Worm (Caenorhabditis elegans): Measurements from ENCODE around the gene C07B5.8.
A peak's percentile ranks its signal among the peaks of the same experiment; 100 is the strongest.

C07B5.8 gene

DNA sequence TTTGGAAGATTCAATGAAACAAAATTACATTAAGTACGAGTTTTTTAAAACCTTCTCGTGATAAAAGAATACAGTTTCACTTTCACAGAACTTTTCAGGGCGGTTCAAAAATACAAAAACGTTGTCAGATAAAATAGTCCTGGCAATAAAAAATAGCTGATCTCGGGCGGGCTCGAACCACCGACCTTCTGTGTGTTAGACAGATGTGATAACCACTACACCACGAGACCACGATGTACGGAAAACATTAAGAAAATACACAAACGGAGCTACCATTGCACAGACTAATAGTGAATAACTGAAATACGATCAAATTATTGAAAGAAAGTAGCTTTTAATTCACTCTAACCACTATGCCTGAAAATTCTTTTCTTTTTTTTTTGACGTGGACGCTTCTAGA is 24.4 kb upstream of the C07B5.8 start:
- 0 out of 2 replicates have a peak, but pooled peaks have one; percentile 23 for TF ChIP-seq sea-1 (GFP tag; conservative IDR thresholded peaks at IDR 0.05)
- TF ChIP-seq pes-1 (GFP tag; IDR thresholded peaks at IDR 0.05), result peak; percentile 70
- TF ChIP-seq scrt-1 (GFP tag; IDR thresholded peaks at IDR 0.05), result no peak

DNA sequence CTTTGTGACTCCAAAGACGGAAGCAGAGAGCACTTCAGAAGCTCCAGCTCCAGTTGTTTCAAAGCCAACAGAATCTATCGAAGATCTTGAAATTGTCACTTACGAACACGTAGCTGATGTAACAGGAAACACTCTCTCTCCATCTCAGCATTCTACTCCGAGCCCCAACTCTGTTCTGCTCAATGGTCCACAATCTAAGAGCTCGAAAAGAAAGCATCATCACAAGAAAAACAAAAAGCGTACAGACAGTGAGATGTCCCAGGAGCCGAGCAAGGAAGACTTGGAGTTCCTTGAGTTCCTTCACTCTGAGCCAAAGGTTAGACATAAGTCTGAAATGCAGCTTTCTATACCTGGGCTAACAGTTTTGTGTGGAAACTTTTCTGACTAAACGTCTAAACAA is 19.5 kb upstream of the C07B5.8 start:
- TF ChIP-seq tra-4 (tag; optimal IDR thresholded peaks at IDR 0.05), result no peak
- no peak for TF ChIP-seq pes-1 (GFP tag; IDR thresholded peaks at IDR 0.05)
- TF ChIP-seq tbx-11 (GFP tag; IDR thresholded peaks at IDR 0.05), result no peak
- TF ChIP-seq ceh-36 (tag; optimal IDR thresholded peaks at IDR 0.05), result no peak

ce11 chrX:9555238-9555637 is 18.7 kb upstream of the C07B5.8 start:
- TF ChIP-seq ama-1 (optimal IDR thresholded peaks at IDR 0.05) (no peak), tbx-11 (GFP tag; IDR thresholded peaks at IDR 0.05) (no peak), hnd-1 (tag; optimal IDR thresholded peaks at IDR 0.05) (no peak), flt-1 (GFP tag; IDR thresholded peaks at IDR 0.05) (no peak), scrt-1 (GFP tag; IDR thresholded peaks at IDR 0.05) (no peak)

- TF ChIP-seq hmbx-1 (tag; optimal IDR thresholded peaks at IDR 0.05) (no peak), aly-1 (tag; optimal IDR thresholded peaks at IDR 0.05) (no peak), tbx-37 (GFP tag; conservative IDR thresholded peaks at IDR 0.05) (no peak), pes-1 (GFP tag; IDR thresholded peaks at IDR 0.05) (no peak), tbx-11 (GFP tag; IDR thresholded peaks at IDR 0.05) (no peak), ama-1 (optimal IDR thresholded peaks at IDR 0.05) (no peak), tra-4 (tag; optimal IDR thresholded peaks at IDR 0.05) (no peak), ets-7 (tag; optimal IDR thresholded peaks at IDR 0.05) (no peak), ceh-36 (tag; optimal IDR thresholded peaks at IDR 0.05) (no peak), flt-1 (GFP tag; IDR thresholded peaks at IDR 0.05) (no peak), scrt-1 (GFP tag; IDR thresholded peaks at IDR 0.05) (no peak), ceh-13 (GFP tag; optimal IDR thresholded peaks at IDR 0.05) (no peak), B0310.2 (tag; optimal IDR thresholded peaks at IDR 0.05) (no peak), hmg-4 (GFP tag; optimal IDR thresholded peaks at IDR 0.05) (no peak), sea-1 (GFP tag; conservative IDR thresholded peaks at IDR 0.05) (no peak), F13C5.2 (tag; optimal IDR thresholded peaks at IDR 0.05) (no peak), hnd-1 (tag; optimal IDR thresholded peaks at IDR 0.05) (no peak)
Observed at ce11 chrX:9553095-9553494, 16.5 kb upstream of the C07B5.8 start.

DNA sequence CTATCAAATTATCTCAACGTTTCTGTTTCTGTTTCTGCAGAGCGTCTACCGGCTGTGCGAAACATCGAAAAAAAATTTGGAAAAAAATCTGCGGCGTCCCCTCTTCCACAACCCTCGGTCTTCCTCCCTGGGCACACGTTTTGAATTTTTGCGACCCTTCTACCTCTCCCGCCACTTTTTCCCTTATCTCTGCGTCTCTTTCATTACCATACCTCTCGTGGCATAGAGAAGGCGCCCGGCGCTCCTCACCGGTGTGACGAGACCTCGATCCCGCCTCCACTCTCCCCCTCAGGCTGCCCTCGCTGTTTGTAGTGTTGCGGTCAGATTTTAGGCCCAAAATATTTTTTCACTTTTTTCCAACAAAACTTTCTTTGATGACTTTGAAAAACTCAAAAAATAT is 15.8 kb upstream of the C07B5.8 start:
- TF ChIP-seq sea-1 (GFP tag; conservative IDR thresholded peaks at IDR 0.05), result no peak
- TF ChIP-seq B0310.2 (tag; optimal IDR thresholded peaks at IDR 0.05), result no peak
- no peak for TF ChIP-seq flt-1 (GFP tag; IDR thresholded peaks at IDR 0.05)
- TF ChIP-seq pes-1 (GFP tag; IDR thresholded peaks at IDR 0.05), result no peak
- TF ChIP-seq hnd-1 (tag; optimal IDR thresholded peaks at IDR 0.05), result no peak
- no peak for TF ChIP-seq ceh-36 (tag; optimal IDR thresholded peaks at IDR 0.05)
- TF ChIP-seq ets-7 (tag; optimal IDR thresholded peaks at IDR 0.05), result no peak
- TF ChIP-seq tbx-37 (GFP tag; conservative IDR thresholded peaks at IDR 0.05), result no peak
- TF ChIP-seq hmg-4 (GFP tag; optimal IDR thresholded peaks at IDR 0.05), result no peak
- TF ChIP-seq ama-1 (optimal IDR thresholded peaks at IDR 0.05), result no peak
- no peak for TF ChIP-seq aly-1 (tag; optimal IDR thresholded peaks at IDR 0.05)
- no peak for TF ChIP-seq tra-4 (tag; optimal IDR thresholded peaks at IDR 0.05)
- TF ChIP-seq tbx-11 (GFP tag; IDR thresholded peaks at IDR 0.05), result no peak
- TF ChIP-seq F13C5.2 (tag; optimal IDR thresholded peaks at IDR 0.05), result no peak
- TF ChIP-seq hmbx-1 (tag; optimal IDR thresholded peaks at IDR 0.05), result no peak
- no peak for TF ChIP-seq ceh-13 (GFP tag; optimal IDR thresholded peaks at IDR 0.05)
- no peak for TF ChIP-seq scrt-1 (GFP tag; IDR thresholded peaks at IDR 0.05)

DNA sequence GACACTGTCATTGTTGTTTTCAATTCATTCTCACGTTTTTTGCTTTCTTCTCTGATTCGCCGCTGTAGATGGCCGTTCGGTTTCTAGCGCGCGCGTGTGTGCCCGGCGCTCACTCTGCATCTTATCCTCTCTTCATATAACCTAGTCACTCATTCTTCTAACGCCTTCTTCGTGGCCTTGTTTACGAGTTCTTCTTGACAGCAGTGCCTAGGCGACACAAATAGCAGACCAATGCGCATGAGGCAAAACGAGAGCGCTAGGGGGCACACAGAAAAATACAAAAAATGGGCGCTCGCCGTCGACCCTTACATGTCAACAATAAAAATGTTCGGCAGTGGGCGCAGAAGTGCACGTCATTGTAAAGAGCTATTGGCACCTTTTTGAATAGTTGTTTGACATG is 14.5 kb upstream of the C07B5.8 start:
- peak; percentile 15 for TF ChIP-seq F13C5.2 (tag; optimal IDR thresholded peaks at IDR 0.05)
- TF ChIP-seq aly-1 (tag; optimal IDR thresholded peaks at IDR 0.05), result no peak
- TF ChIP-seq sea-1 (GFP tag; conservative IDR thresholded peaks at IDR 0.05), result no peak

DNA sequence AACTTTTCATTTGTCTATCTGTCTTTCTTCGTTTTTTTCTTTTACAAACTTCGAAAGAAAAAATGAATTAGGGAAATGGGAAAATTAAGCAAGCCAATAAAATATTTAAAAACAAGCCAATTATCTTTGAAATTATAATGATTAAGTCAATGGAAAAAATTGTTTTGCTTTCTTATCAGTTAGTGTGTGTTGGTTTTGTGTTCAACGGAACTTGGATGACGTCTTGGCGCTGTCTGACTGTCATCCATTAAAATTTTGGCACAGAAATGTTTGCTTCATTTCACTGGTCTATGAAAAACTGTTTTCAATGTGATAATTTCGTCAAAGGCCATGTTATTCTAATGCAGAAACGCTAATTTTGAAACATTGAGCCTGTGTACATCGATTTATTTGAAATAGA is 14.0 kb upstream of the C07B5.8 start:
- TF ChIP-seq hmbx-1 (tag; optimal IDR thresholded peaks at IDR 0.05) (no peak), sea-1 (GFP tag; conservative IDR thresholded peaks at IDR 0.05) (no peak), tbx-11 (GFP tag; IDR thresholded peaks at IDR 0.05) (no peak), B0310.2 (tag; optimal IDR thresholded peaks at IDR 0.05) (no peak), ceh-13 (GFP tag; optimal IDR thresholded peaks at IDR 0.05) (no peak), tra-4 (tag; optimal IDR thresholded peaks at IDR 0.05) (no peak), pes-1 (GFP tag; IDR thresholded peaks at IDR 0.05) (no peak), ama-1 (optimal IDR thresholded peaks at IDR 0.05) (no peak), hnd-1 (tag; optimal IDR thresholded peaks at IDR 0.05) (no peak), ceh-36 (tag; optimal IDR thresholded peaks at IDR 0.05) (no peak), ets-7 (tag; optimal IDR thresholded peaks at IDR 0.05) (no peak), hmg-4 (GFP tag; optimal IDR thresholded peaks at IDR 0.05) (no peak), tbx-37 (GFP tag; conservative IDR thresholded peaks at IDR 0.05) (no peak), aly-1 (tag; optimal IDR thresholded peaks at IDR 0.05) (no peak), flt-1 (GFP tag; IDR thresholded peaks at IDR 0.05) (no peak)

DNA sequence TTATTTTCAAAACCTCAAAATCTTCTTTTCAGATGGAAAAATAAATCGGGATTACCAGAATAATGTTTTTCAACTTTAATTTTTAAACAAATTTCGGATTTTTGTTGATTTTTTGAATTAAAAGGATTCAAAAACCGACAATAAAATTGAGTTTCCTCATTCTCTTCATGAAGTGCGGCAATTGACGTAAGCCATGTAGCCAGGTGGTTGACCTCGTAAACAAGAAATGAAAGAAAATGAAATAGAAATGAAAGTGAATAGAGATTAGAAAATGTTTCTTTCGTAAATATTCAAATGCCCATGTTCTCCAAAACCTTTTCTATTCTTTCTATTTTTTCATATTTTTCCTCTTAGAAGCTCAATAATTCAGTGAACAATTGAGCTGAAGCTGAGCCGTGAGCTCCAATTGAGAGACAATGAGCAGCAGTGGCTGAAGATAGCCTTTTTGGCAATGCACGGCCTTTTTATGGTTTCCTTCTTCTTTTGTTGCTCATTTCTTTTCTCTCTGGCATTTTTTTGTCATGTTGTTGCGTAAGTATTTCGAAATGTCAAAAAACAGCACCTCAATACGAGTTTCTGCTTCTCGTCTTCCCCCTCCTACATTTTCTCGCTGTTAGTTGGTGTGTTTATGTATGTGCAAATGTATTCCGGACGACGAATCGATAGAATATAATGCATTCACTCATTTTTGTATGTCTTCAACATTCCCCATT is 13.2 kb upstream of the C07B5.8 start:
- TF ChIP-seq F13C5.2 (tag; optimal IDR thresholded peaks at IDR 0.05), result no peak
- TF ChIP-seq ceh-13 (GFP tag; optimal IDR thresholded peaks at IDR 0.05), result no peak
- TF ChIP-seq tra-4 (tag; optimal IDR thresholded peaks at IDR 0.05), result no peak

Data from whole organism, early embryonic.